Worm (Caenorhabditis elegans): ENCODE results near the gene swt-4.

swt-4 gene

DNA sequence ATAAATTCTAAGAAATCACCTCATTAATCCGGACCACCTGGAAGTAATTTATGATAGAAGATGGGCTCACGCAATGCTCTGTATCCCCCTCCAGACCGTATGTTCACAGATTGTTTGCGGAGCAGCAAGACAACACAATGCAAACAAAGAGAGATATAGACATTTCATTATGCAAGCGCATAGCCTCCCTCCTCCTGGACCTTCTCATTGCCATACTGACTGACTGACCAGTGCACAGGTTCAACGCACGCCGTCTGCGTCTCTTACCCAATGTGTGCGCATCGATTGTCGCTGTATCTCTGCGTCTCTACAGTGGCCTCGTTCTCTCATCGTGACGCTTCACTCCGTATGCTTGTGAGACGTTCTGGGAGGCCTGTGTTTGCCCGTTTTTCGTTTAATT lies 22.7 kb upstream of the swt-4 start (continued):
- TF ChIP-seq T26A8.4 (GFP tag; IDR thresholded peaks at IDR 0.05) (no peak), lin-38 (GFP tag; IDR thresholded peaks at IDR 0.05) (peak; percentile 51), set-16 (GFP tag; IDR thresholded peaks at IDR 0.05) (no peak), aha-1 (tag) (peak; percentile 84), zfp-2 (tag; optimal IDR thresholded peaks at IDR 0.05) (no peak), ceh-82 (tag; optimal IDR thresholded peaks at IDR 0.05) (no peak), zip-11 (GFP tag; IDR thresholded peaks at IDR 0.05) (no peak), lin-39 (tag; optimal IDR thresholded peaks at IDR 0.05) (no peak), hlh-11 (tag; optimal IDR thresholded peaks at IDR 0.05) (peak; percentile 59), fkh-10 (GFP tag; optimal IDR thresholded peaks at IDR 0.05) (no peak), lin-15B (tag; optimal IDR thresholded peaks at IDR 0.05) (no peak), nhr-48 (tag; optimal IDR thresholded peaks at IDR 0.05) (no peak), ztf-7 (tag; optimal IDR thresholded peaks at IDR 0.05) (no peak), mep-1 (tag; optimal IDR thresholded peaks at IDR 0.05) (peak; percentile 40), daf-16 (GFP tag; optimal IDR thresholded peaks at IDR 0.05) (no peak), daf-16 (tag; optimal IDR thresholded peaks at IDR 0.05) (peak; percentile 18), nhr-28 (tag; optimal IDR thresholded peaks at IDR 0.05) (no peak), egl-43 (GFP tag; IDR thresholded peaks at IDR 0.05) (no peak), snpc-1.2 (GFP tag; IDR thresholded peaks at IDR 0.05) (0 out of 2 replicates have a peak, but pooled peaks have one; percentile 16), nhr-11 (tag; optimal IDR thresholded peaks at IDR 0.05) (no peak), hmg-1.1 (GFP tag; IDR thresholded peaks at IDR 0.05) (peak; percentile 89), gei-8 (GFP tag; optimal IDR thresholded peaks at IDR 0.05) (no peak), dmd-6 (GFP tag; IDR thresholded peaks at IDR 0.05) (no peak), dve-1 (tag; optimal IDR thresholded peaks at IDR 0.05; ENCODE audit: insufficient read depth) (peak; percentile 2), zfp-3 (GFP tag; conservative IDR thresholded peaks at IDR 0.05) (no peak), ceh-28 (tag; optimal IDR thresholded peaks at IDR 0.05) (peak; percentile 34), mes-2 (tag; optimal IDR thresholded peaks at IDR 0.05; ENCODE audit: poor library complexity, severe bottlenecking) (peak; percentile 70), Y48G9A.11 (GFP tag; IDR thresholded peaks at IDR 0.05) (no peak), dmd-9 (GFP tag; IDR thresholded peaks at IDR 0.05) (no peak), lir-3 (tag; optimal IDR thresholded peaks at IDR 0.05) (no peak)

DNA sequence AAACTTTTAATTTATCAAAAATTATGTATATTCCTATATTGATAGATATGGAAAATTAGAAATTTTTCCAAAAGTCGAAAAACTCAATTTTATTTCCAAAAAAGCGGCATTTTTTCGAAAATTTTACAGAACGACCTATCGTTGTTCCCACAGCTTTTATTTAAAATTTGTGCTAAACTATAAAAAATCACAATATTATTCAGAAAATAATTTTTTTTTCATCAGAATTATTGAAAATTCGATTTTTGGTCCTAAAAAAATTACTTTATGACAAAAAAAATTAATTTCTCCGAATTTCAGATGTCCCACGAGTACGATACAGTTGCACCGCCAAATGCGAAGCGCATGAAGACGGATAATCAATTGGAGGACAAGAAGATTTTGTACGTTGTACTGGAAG lies 20.3 kb upstream of the swt-4 start, which contains the start of gene emg-1:
Gene emg-1, plus strand, starts transcription at position 301 of the 400 bp plus-strand sequence.
- TF ChIP-seq ctbp-1 (GFP tag; IDR thresholded peaks at IDR 0.05), result no peak

DNA sequence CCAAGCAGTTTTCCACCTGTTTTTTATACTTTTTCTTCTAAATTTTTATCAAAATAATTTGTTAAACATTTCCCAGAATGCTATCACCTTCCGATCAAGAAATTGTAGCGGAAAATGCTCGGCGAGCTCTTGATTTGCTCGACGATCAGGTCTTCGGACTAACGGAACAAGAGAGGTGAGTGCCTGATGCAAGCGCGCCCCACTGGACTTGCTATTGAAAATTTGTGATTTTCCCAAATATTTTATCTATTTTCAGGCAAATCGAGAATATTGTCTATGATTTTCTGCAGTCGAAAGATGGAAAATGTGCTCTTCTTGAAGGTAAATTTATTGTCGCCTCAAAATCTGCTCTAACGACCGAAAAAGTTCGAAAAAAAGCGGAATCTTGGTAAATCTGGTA lies 17.2 kb upstream of the swt-4 start, which contains the start of gene orc-4:
Gene orc-4, plus strand, starts transcription at position 77 of the 400 bp plus-strand sequence.
- TF ChIP-seq F44E2.7 (GFP tag; IDR thresholded peaks at IDR 0.05) (no peak), nhr-41 (GFP tag; IDR thresholded peaks at IDR 0.05) (no peak), pqm-1 (tag; optimal IDR thresholded peaks at IDR 0.05) (no peak), lsy-2 (tag; optimal IDR thresholded peaks at IDR 0.05) (peak in 1 of 2 experiments; percentile 16), lin-38 (GFP tag; IDR thresholded peaks at IDR 0.05) (peak; percentile 84), daf-16 (GFP tag; optimal IDR thresholded peaks at IDR 0.05) (no peak), daf-16 (tag; optimal IDR thresholded peaks at IDR 0.05) (peak; percentile 16), hif-1 (tag; optimal IDR thresholded peaks at IDR 0.05) (no peak), mes-2 (tag; optimal IDR thresholded peaks at IDR 0.05; ENCODE audit: poor library complexity, severe bottlenecking) (peak; percentile 37)

DNA sequence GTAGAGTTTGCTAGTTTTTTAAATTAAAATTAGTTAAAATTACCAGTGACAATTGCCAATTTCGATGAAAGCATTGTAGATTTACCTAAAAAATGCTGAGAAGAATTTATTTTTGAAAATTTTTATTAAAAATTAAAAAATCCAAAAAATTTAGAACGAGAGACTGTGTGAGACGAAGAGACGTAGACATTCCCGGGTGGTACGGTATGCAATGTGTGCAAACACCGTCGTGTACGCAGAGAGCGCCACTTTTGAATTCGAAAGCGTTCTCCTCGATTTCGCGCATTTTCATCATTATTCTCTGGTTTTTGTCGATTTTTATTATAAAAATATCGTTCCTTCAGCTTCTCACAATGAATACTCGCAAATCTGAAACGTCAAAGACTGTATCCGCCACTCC lies 13.8 kb upstream of the swt-4 start, which contains the start of the genes dhs-11 and orc-1:
Gene dhs-11, minus strand, starts transcription at position 85 of the 400 bp plus-strand sequence.
Gene orc-1, plus strand, starts transcription at position 349 of the 400 bp plus-strand sequence.
- TF ChIP-seq zfp-3 (GFP tag; conservative IDR thresholded peaks at IDR 0.05) (no peak), nhr-77 (tag; optimal IDR thresholded peaks at IDR 0.05) (no peak), T26A8.4 (GFP tag; IDR thresholded peaks at IDR 0.05) (no peak), dve-1 (tag; optimal IDR thresholded peaks at IDR 0.05; ENCODE audit: insufficient read depth) (peak; percentile 56), ceh-62 (tag; optimal IDR thresholded peaks at IDR 0.05) (no peak), nhr-11 (tag; optimal IDR thresholded peaks at IDR 0.05) (no peak), mep-1 (tag; optimal IDR thresholded peaks at IDR 0.05) (peak; percentile 26), pqm-1 (tag; optimal IDR thresholded peaks at IDR 0.05) (no peak), ceh-28 (tag; optimal IDR thresholded peaks at IDR 0.05) (no peak), fos-1 (tag; optimal IDR thresholded peaks at IDR 0.05) (no peak), F37D6.2 (tag; optimal IDR thresholded peaks at IDR 0.05) (no peak), ztf-7 (tag; optimal IDR thresholded peaks at IDR 0.05) (no peak), lin-38 (GFP tag; IDR thresholded peaks at IDR 0.05) (peak; percentile 69), madf-5 (GFP tag; IDR thresholded peaks at IDR 0.05) (no peak), dpl-1 (GFP tag; optimal IDR thresholded peaks at IDR 0.05) (peak; percentile 89), T20F7.1 (GFP tag; optimal IDR thresholded peaks at IDR 0.05) (no peak), lsy-2 (tag; optimal IDR thresholded peaks at IDR 0.05) (peak; percentile 69 to 99), aha-1 (tag) (peak; percentile 67), mxl-2 (GFP tag; conservative IDR thresholded peaks at IDR 0.05) (no peak), nhr-48 (tag; optimal IDR thresholded peaks at IDR 0.05) (no peak), ceh-44 (GFP tag; IDR thresholded peaks at IDR 0.05) (no peak), dmd-6 (GFP tag; IDR thresholded peaks at IDR 0.05) (no peak), ZK337.2 (GFP tag; IDR thresholded peaks at IDR 0.05) (no peak)

Measured in whole organism, L4 larva.